Worm (Caenorhabditis elegans): Measurements from ENCODE around the gene nlp-51.

nlp-51 gene

DNA sequence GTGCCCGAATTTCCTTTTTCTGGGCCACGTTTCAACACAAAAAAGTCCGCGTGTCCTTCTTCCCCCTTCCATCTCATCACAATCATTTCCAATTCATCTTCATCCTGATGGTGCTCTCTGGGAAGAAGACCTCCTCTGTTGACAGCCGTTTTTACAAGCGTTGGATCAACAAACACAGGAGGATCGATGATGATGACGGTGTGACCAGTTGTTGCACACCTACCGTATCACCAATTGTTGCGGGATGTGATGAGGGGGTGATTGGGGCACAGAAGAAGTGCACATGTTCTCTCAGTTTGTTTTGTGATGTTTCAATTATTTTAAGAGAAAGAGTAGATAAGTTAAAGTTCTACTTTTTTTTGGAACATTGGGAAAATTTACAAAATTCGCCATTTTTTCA is 44.0 kb downstream of the nlp-51 start (continued):
- TF ChIP-seq C04F5.9 (tag; optimal IDR thresholded peaks at IDR 0.05) = no peak

DNA sequence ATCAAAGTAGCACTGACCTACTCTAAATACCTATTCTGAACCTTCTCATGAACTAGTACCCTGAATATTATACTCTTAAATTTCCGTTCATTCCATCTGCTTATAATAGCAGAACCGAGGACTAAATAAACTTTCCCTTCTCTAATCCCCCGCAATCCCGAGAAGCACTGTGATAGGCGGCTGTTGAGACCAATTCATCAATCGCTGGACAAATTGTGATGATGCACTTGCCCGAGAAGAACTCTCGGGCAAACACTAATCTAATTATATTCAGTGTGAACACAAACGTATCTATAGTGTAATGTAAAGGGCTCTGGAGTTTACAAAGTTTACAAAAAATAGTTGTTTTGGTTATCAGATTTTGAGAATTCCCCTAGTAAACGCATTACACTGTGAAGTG is 44.6 kb downstream of the nlp-51 start:
- TF ChIP-seq ceh-63 (GFP tag; optimal IDR thresholded peaks at IDR 0.05) (no peak), unc-130 (tag; optimal IDR thresholded peaks at IDR 0.05) (no peak), mep-1 (tag; optimal IDR thresholded peaks at IDR 0.05) (no peak), skn-1 (tag; optimal IDR thresholded peaks at IDR 0.05) (no peak), egl-13 (tag; optimal IDR thresholded peaks at IDR 0.05) (no peak), nhr-11 (tag; optimal IDR thresholded peaks at IDR 0.05) (no peak), lin-15B (tag; optimal IDR thresholded peaks at IDR 0.05) (no peak), pqm-1 (tag; optimal IDR thresholded peaks at IDR 0.05) (no peak), unc-30 (tag; optimal IDR thresholded peaks at IDR 0.05) (no peak), nhr-71 (tag; optimal IDR thresholded peaks at IDR 0.05) (no peak)

DNA sequence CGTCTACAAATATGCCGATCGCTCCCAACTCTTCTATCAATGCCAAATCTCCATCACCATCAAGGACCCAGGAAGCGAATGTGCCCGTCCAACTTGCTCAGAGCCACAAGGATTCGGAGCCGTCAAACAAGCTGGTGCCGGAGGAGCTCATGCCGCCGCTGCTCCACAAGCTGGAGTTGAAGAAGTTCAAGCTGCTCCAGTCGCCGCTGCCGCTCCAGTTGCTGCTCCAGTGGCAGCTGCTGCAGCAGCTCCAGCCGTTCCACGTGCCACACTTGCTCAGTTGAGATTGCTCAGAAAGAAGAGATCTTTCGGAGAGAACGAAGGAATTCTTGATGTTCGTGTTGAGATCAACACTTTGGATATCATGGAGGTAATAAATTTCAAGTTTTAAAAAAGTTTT is 48.7 kb downstream of the nlp-51 start:
- TF ChIP-seq sptf-1 (tag; optimal IDR thresholded peaks at IDR 0.05) = no peak
